Worm (Caenorhabditis elegans): ENCODE measurements around the gene zip-11.

zip-11 gene

ce11 chrIV:3338176-3338575 is 27.1 kb downstream of the zip-11 start (continued):
- TF ChIP-seq pbrm-1 (GFP tag; IDR thresholded peaks at IDR 0.05), result peak; percentile 36; the same call in 1 of the 2 replicates
- no peak for TF ChIP-seq hlh-26 (GFP tag; conservative IDR thresholded peaks at IDR 0.05)
- no peak for TF ChIP-seq ceh-91 (GFP tag; IDR thresholded peaks at IDR 0.05)
- no peak for TF ChIP-seq pha-4 (tag; optimal IDR thresholded peaks at IDR 0.05)

ce11 chrIV:3338676-3339075 is 27.6 kb downstream of the zip-11 start, which contains the start of gene hrpa-1:
Gene hrpa-1, minus strand, starts transcription at chrIV:3338867.
- TF ChIP-seq efl-1 (GFP tag; optimal IDR thresholded peaks at IDR 0.05) (peak; percentile 76), Y53G8AR.9 (GFP tag; conservative IDR thresholded peaks at IDR 0.05) (peak; percentile 63), atf-7 (tag; optimal IDR thresholded peaks at IDR 0.05) (no peak), gei-17 (GFP tag; optimal IDR thresholded peaks at IDR 0.05) (no peak), chd-7 (tag; optimal IDR thresholded peaks at IDR 0.05) (no peak), bed-1 (GFP tag; IDR thresholded peaks at IDR 0.05) (no peak), dox-1 (GFP tag; IDR thresholded peaks at IDR 0.05) (peak; percentile 79), madf-6 (GFP tag; IDR thresholded peaks at IDR 0.05) (peak; percentile 61), F22D6.2 (tag; optimal IDR thresholded peaks at IDR 0.05) (no peak), unc-130 (GFP tag; optimal IDR thresholded peaks at IDR 0.05) (no peak), lin-26 (GFP tag; IDR thresholded peaks at IDR 0.05) (no peak), D2030.7 (GFP tag; IDR thresholded peaks at IDR 0.05) (no peak; the same call in 1 of the 2 replicates), tbp1 (GFP tag; optimal IDR thresholded peaks at IDR 0.05) (peak; percentile 56), F49E8.2 (tag; optimal IDR thresholded peaks at IDR 0.05; ENCODE audit: insufficient read depth) (peak; percentile 33), ztf-6 (GFP tag; IDR thresholded peaks at IDR 0.05) (no peak), F37B4.10 (GFP tag; IDR thresholded peaks at IDR 0.05) (no peak), F55B11.4 (tag; optimal IDR thresholded peaks at IDR 0.05; ENCODE audit: borderline replicate concordance, insufficient read depth) (no peak), nhr-179 (tag; optimal IDR thresholded peaks at IDR 0.05) (no peak), athp-1 (tag; optimal IDR thresholded peaks at IDR 0.05) (no peak), mcd-1 (GFP tag; IDR thresholded peaks at IDR 0.05) (peak; percentile 87), C17E4.6 (GFP tag; IDR thresholded peaks at IDR 0.05) (no peak), ztf-3 (GFP tag; optimal IDR thresholded peaks at IDR 0.05) (no peak), snpc-1.1 (tag; optimal IDR thresholded peaks at IDR 0.05; ENCODE audit: insufficient read depth) (peak; percentile 4), akir-1 (GFP tag; optimal IDR thresholded peaks at IDR 0.05) (no peak), T07F8.4 (tag; optimal IDR thresholded peaks at IDR 0.05) (no peak), tbx-9 (tag; optimal IDR thresholded peaks at IDR 0.05; ENCODE audit: borderline replicate concordance) (no peak), ztf-28 (GFP tag; IDR thresholded peaks at IDR 0.05) (no peak), sea-2 (GFP tag; IDR thresholded peaks at IDR 0.05) (no peak), K11D2.4 (GFP tag; IDR thresholded peaks at IDR 0.05) (peak; percentile 55; the same call in 1 of the 2 replicates), die-1 (tag; optimal IDR thresholded peaks at IDR 0.05) (no peak), rec-8 (tag; optimal IDR thresholded peaks at IDR 0.05) (no peak), Y56A3A.18 (GFP tag; IDR thresholded peaks at IDR 0.05) (no peak), bed-2 (GFP tag; IDR thresholded peaks at IDR 0.05) (no peak), fkh-3 (tag; optimal IDR thresholded peaks at IDR 0.05) (no peak), repo-1 (tag; optimal IDR thresholded peaks at IDR 0.05) (no peak), ccch-3 (GFP tag; optimal IDR thresholded peaks at IDR 0.05) (no peak), B0035.1 (tag; optimal IDR thresholded peaks at IDR 0.05) (no peak), attf-6 (GFP tag; IDR thresholded peaks at IDR 0.05) (no peak), lir-1 (GFP tag; conservative IDR thresholded peaks at IDR 0.05) (peak; percentile 62), tlf-1 (GFP tag; optimal IDR thresholded peaks at IDR 0.05) (peak; percentile 43), ceh-40 (GFP tag; IDR thresholded peaks at IDR 0.05) (no peak), Y95B8A.8 (GFP tag; IDR thresholded peaks at IDR 0.05) (peak; percentile 26; the same call in 1 of the 2 replicates), egrh-3 (GFP tag; IDR thresholded peaks at IDR 0.05) (no peak), hmg-1.2 (GFP tag; IDR thresholded peaks at IDR 0.05) (peak; percentile 47)

Data from whole organism, young adult.